Worm (Caenorhabditis elegans) whole organism, L4 larva: ENCODE data around the gene fbxa-2.

Source experiments
- D1046.2 ChIP-seq: fragments of 200-800 bp; sonication (Bioruptor generic); IDR thresholded peaks from 2 replicates; pipeline ENCODE4 v1.3.6; 2022; ENCODE audit warnings: missing genetic modification characterization, missing compliant biosample characterization
- F10B5.3 ChIP-seq: sonication (generic microtip); optimal IDR thresholded peaks from 2 replicates; lab custom pipeline; 2016; ENCODE audit warnings: mild to moderate bottlenecking, missing genetic modification characterization, missing compliant biosample characterization
- Y105C5A.15 ChIP-seq: fragments of 200-800 bp; sonication (Bioruptor generic); IDR thresholded peaks from 2 replicates; pipeline ENCODE4 v1.3.6; 2022; ENCODE audit warnings: missing genetic modification characterization, missing compliant biosample characterization
- aha-1 ChIP-seq: fragments of 150-350 bp; peaks from one replicate; lab custom pipeline; 2014; ENCODE audit warnings: missing biosample characterization, missing genetic modification characterization
- arid-1 ChIP-seq: fragments of 200-800 bp; sonication (Bioruptor generic); conservative IDR thresholded peaks from 2 replicates; pipeline ENCODE4 v1.3.6; 2022; ENCODE audit warnings: missing genetic modification reagents, missing genetic modification characterization, missing compliant biosample characterization
- ceh-20 ChIP-seq: fragments of 200-800 bp; sonication (Bioruptor generic); IDR thresholded peaks from 2 replicates; pipeline ENCODE4 v1.3.6; 2022; ENCODE audit warnings: missing genetic modification reagents, missing genetic modification characterization, missing compliant biosample characterization
- ceh-82 ChIP-seq: sonication (generic microtip); optimal IDR thresholded peaks from 2 replicates; lab custom pipeline; 2017; ENCODE audit warnings: missing biosample characterization, missing genetic modification characterization
- ctbp-1 ChIP-seq: fragments of 200-800 bp; sonication (Bioruptor generic); IDR thresholded peaks from 2 replicates; pipeline ENCODE4 v1.3.6; 2022; ENCODE audit warnings: missing genetic modification reagents, missing genetic modification characterization, missing compliant biosample characterization
- daf-19 ChIP-seq: fragments of 200-800 bp; sonication (Bioruptor generic); conservative IDR thresholded peaks from 2 replicates; pipeline ENCODE4 v1.3.6; 2022; ENCODE audit warnings: missing genetic modification characterization, missing compliant biosample characterization
- daf-8 ChIP-seq: fragments of 200-800 bp; sonication (Bioruptor generic); IDR thresholded peaks from 2 replicates; pipeline ENCODE4 v1.3.6; 2022; ENCODE audit warnings: missing genetic modification characterization, missing compliant biosample characterization
- dmd-9 ChIP-seq: fragments of 200-800 bp; sonication (Bioruptor generic); IDR thresholded peaks from 2 replicates; pipeline ENCODE4 v1.3.6; 2022; ENCODE audit warnings: missing genetic modification reagents, missing genetic modification characterization, missing compliant biosample characterization
- dve-1 ChIP-seq: sonication (generic microtip); optimal IDR thresholded peaks from 2 replicates; lab custom pipeline; 2017; ENCODE audit warnings: antibody characterized with exemption, mild to moderate bottlenecking, missing genetic modification characterization, missing compliant biosample characterization; ENCODE audit not compliant: insufficient read depth
- gei-8 ChIP-seq: fragments of 200-800 bp; sonication (Bioruptor generic); optimal IDR thresholded peaks from 2 replicates; lab custom pipeline; 2018; ENCODE audit warnings: mild to moderate bottlenecking, missing genetic modification characterization, missing compliant biosample characterization
- hlh-11 ChIP-seq: fragments of 200-800 bp; sonication (Bioruptor generic); optimal IDR thresholded peaks from 2 replicates; lab custom pipeline; 2018; ENCODE audit warnings: mild to moderate bottlenecking, missing genetic modification characterization, missing compliant biosample characterization
- hlh-30 ChIP-seq: sonication (generic microtip); optimal IDR thresholded peaks from 2 replicates; lab custom pipeline; 2017; ENCODE audit warnings: antibody characterized with exemption, mild to moderate bottlenecking, missing genetic modification characterization, missing compliant biosample characterization; ENCODE audit not compliant: insufficient read depth
- lim-7 ChIP-seq: fragments of 200-800 bp; sonication (Bioruptor generic); IDR thresholded peaks from 2 replicates; pipeline ENCODE4 v1.3.6; 2022; ENCODE audit warnings: missing genetic modification characterization, missing compliant biosample characterization
- lin-29 ChIP-seq: fragments of 200-800 bp; sonication (Bioruptor generic); IDR thresholded peaks from 2 replicates; pipeline ENCODE4 v1.3.6; 2022; ENCODE audit warnings: missing genetic modification reagents, missing genetic modification characterization, missing compliant biosample characterization
- lsy-2 ChIP-seq, 2 experiments: fragments of 150-350 bp in 1 of 2; sonication (generic microtip) in 1 of 2; optimal IDR thresholded peaks; 2 replicates each; lab custom pipeline; 2014 to 2017; ENCODE audit warnings: missing biosample characterization in 2 of 2, missing genetic modification characterization in 2 of 2
- madf-9 ChIP-seq: fragments of 200-800 bp; sonication (Bioruptor generic); conservative IDR thresholded peaks from 2 replicates; pipeline ENCODE4 v1.3.6; 2022; ENCODE audit warnings: missing genetic modification reagents, missing genetic modification characterization, missing compliant biosample characterization
- mdt-29 ChIP-seq: fragments of 200-800 bp; sonication (Bioruptor generic); IDR thresholded peaks from 2 replicates; pipeline ENCODE4 v1.3.6; 2022; ENCODE audit warnings: missing genetic modification reagents, missing genetic modification characterization, missing compliant biosample characterization
- mxl-3 ChIP-seq: fragments of 200-800 bp; sonication (Bioruptor generic); optimal IDR thresholded peaks from 2 replicates; lab custom pipeline; 2018; ENCODE audit warnings: mild to moderate bottlenecking, missing genetic modification characterization, missing compliant biosample characterization
- nhr-111 ChIP-seq: fragments of 200-800 bp; sonication (Bioruptor generic); optimal IDR thresholded peaks from 2 replicates; lab custom pipeline; 2018; ENCODE audit warnings: mild to moderate bottlenecking, missing genetic modification characterization, missing compliant biosample characterization
- nhr-25 ChIP-seq: sonication (generic microtip); optimal IDR thresholded peaks from 2 replicates; lab custom pipeline; 2017; ENCODE audit warnings: missing genetic modification characterization, mild to moderate bottlenecking, missing compliant biosample characterization, antibody characterized with exemption, moderate library complexity, borderline replicate concordance; ENCODE audit not compliant: insufficient read depth
- nhr-41 ChIP-seq: fragments of 200-800 bp; sonication (Bioruptor generic); IDR thresholded peaks from 2 replicates; pipeline ENCODE4 v1.3.6; 2022; ENCODE audit warnings: missing genetic modification reagents, missing genetic modification characterization, missing compliant biosample characterization
- nhr-42 ChIP-seq: fragments of 200-800 bp; sonication (Bioruptor generic); IDR thresholded peaks from 2 replicates; pipeline ENCODE4 v1.3.6; 2022; ENCODE audit warnings: missing genetic modification characterization, missing compliant biosample characterization
- nhr-6 ChIP-seq: fragments of 150-350 bp; optimal IDR thresholded peaks from 2 replicates; lab custom pipeline; 2014; ENCODE audit warnings: missing biosample characterization, missing genetic modification characterization
- nhr-76 ChIP-seq: fragments of 150-350 bp; optimal IDR thresholded peaks from 2 replicates; lab custom pipeline; 2014; ENCODE audit warnings: missing biosample characterization, missing genetic modification characterization
- rbr-2 ChIP-seq: sonication (generic microtip); optimal IDR thresholded peaks from 2 replicates; lab custom pipeline; 2016; ENCODE audit warnings: missing genotype, missing genetic modification characterization, missing compliant biosample characterization
- skn-1 ChIP-seq: fragments of 150-350 bp; optimal IDR thresholded peaks from 2 replicates; lab custom pipeline; 2014; ENCODE audit warnings: missing biosample characterization, missing genetic modification characterization
- snpc-1.2 ChIP-seq: fragments of 200-800 bp; sonication (Bioruptor generic); IDR thresholded peaks from 2 replicates; pipeline ENCODE4 v1.3.6; 2022; ENCODE audit warnings: missing genetic modification reagents, missing genetic modification characterization, missing compliant biosample characterization
- tag-97 ChIP-seq: fragments of 200-800 bp; sonication (Bioruptor generic); IDR thresholded peaks from 2 replicates; pipeline ENCODE4 v1.3.6; 2022; ENCODE audit warnings: missing genetic modification characterization, missing compliant biosample characterization
- unc-39 ChIP-seq: sonication (generic microtip); optimal IDR thresholded peaks from 2 replicates; lab custom pipeline; 2017; ENCODE audit warnings: missing biosample characterization, missing genetic modification characterization
- unc-62 ChIP-seq, 3 experiments: fragments of 150-350 bp in 1 of 3; sonication (generic microtip); optimal IDR thresholded peaks in 2 of 3; peaks in 1 of 3; 1 replicate in 1 of 3; 2 replicates in 2 of 3; lab custom pipeline; 2014 to 2017; ENCODE audit warnings: missing biosample characterization in 3 of 3, missing genetic modification characterization in 3 of 3, missing genetic modification reagents in 3 of 3, missing genotype in 1 of 3
- zfp-2 ChIP-seq: sonication (generic microtip); optimal IDR thresholded peaks from 2 replicates; lab custom pipeline; 2016; ENCODE audit warnings: mild to moderate bottlenecking, missing genetic modification characterization, missing compliant biosample characterization
- zip-11 ChIP-seq: fragments of 200-800 bp; sonication (Bioruptor generic); IDR thresholded peaks from 2 replicates; pipeline ENCODE4 v1.3.6; 2022; ENCODE audit warnings: missing genetic modification characterization, missing compliant biosample characterization
- zip-2 ChIP-seq: fragments of 150-350 bp; optimal IDR thresholded peaks from 2 replicates; lab custom pipeline; 2014; ENCODE audit warnings: missing biosample characterization, missing genetic modification characterization
- ztf-7 ChIP-seq: fragments of 150-350 bp; optimal IDR thresholded peaks from 2 replicates; lab custom pipeline; 2014; ENCODE audit warnings: missing biosample characterization, missing genetic modification characterization

fbxa-2 gene

ce11 chrV:16237223-16237622 lies 32.2 kb downstream of the fbxa-2 start, which contains the start of gene F21H7.5:
Gene F21H7.5 (plus strand): TSS chrV:16237523.
- TF ChIP-seq zip-11 (GFP tag; lab: Robert Waterston, UW) (no peak), arid-1 (no peak), nhr-41 (GFP tag; lab: Robert Waterston, UW) (no peak), daf-19 (no peak), nhr-76 (tag; lab: Kevin White, UChicago) (no peak), lsy-2 (tag; optimal IDR thresholded peaks at IDR 0.05; lab: Kevin White, UChicago) (no peak), ceh-20 (GFP tag; lab: Robert Waterston, UW) (no peak), snpc-1.2 (GFP tag; lab: Robert Waterston, UW) (no peak), madf-9 (GFP tag; lab: Robert Waterston, UW) (no peak), skn-1 (no peak), daf-8 (no peak), lin-29 (GFP tag; lab: Robert Waterston, UW) (no peak), gei-8 (GFP tag; lab: Kevin White, UChicago) (no peak), unc-62 (GFP tag; optimal IDR thresholded peaks at IDR 0.05 in 1 of 2; lab: Kevin White, UChicago) (no peak), unc-62 (tag; optimal IDR thresholded peaks at IDR 0.05; lab: Kevin White, UChicago) (no peak), F10B5.3 (tag; lab: Kevin White, UChicago) (no peak)

ce11 chrV:16235647-16236046 lies 33.8 kb downstream of the fbxa-2 start, which contains the start of gene srh-98:
Gene srh-98 (minus strand): TSS chrV:16235747.
- no peak for TF ChIP-seq nhr-111 (GFP tag; lab: Kevin White, UChicago)
- TF ChIP-seq ctbp-1 (GFP tag; lab: Robert Waterston, UW) = no peak
- TF ChIP-seq aha-1 (tag; lab: Kevin White, UChicago) = peak; percentile 65
- no peak for TF ChIP-seq dve-1

DNA sequence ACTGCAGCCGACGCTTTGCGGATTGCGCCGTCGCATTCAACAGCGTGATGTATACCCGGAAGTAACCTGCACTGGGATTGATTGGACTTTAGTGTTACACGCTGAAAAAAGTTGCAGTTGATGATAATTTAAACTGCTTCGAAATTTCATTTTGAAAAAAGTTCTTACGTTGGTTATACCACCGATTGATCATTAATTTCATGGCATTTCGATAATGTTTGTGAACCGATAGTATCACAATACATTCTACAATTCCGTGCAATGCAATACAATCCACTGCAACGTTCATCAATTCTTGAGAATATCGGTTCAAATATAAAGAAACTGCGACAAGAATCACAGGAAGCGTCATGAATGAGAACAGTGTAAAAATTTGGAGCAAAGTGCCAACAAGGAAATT lies 34.3 kb downstream of the fbxa-2 start, which contains the start of gene F21H7.3:
Gene F21H7.3, minus strand, starts transcription at position 101 of the 400 bp plus-strand sequence.
- no peak for TF ChIP-seq zfp-2 (tag; lab: Kevin White, UChicago)
- no peak for TF ChIP-seq mxl-3 (GFP tag; lab: Kevin White, UChicago)
- no peak for TF ChIP-seq rbr-2 (tag; lab: Kevin White, UChicago)
- TF ChIP-seq snpc-1.2 (GFP tag; lab: Robert Waterston, UW) = no peak
- no peak for TF ChIP-seq unc-62 (GFP tag; optimal IDR thresholded peaks at IDR 0.05 in 1 of 2; lab: Kevin White, UChicago)
- no peak for TF ChIP-seq unc-62 (tag; optimal IDR thresholded peaks at IDR 0.05; lab: Kevin White, UChicago)
- no peak for TF ChIP-seq F10B5.3 (tag; lab: Kevin White, UChicago)
- TF ChIP-seq aha-1 (tag; lab: Kevin White, UChicago) = no peak
- TF ChIP-seq Y105C5A.15 (GFP tag; lab: Robert Waterston, UW) = no peak
- no peak for TF ChIP-seq ztf-7 (tag; lab: Kevin White, UChicago)
- no peak for TF ChIP-seq mdt-29 (GFP tag; lab: Robert Waterston, UW)
- no peak for TF ChIP-seq ceh-82
- TF ChIP-seq, all 104 proteins: peak for 0

- TF ChIP-seq snpc-1.2 (GFP tag; lab: Robert Waterston, UW) (no peak), tag-97 (no peak), Y105C5A.15 (GFP tag; lab: Robert Waterston, UW) (no peak), daf-19 (no peak), hlh-30 (tag; lab: Kevin White, UChicago) (no peak), dmd-9 (no peak), nhr-25 (tag; lab: Kevin White, UChicago) (no peak), D1046.2 (GFP tag; lab: Robert Waterston, UW) (no peak), hlh-11 (tag; lab: Kevin White, UChicago) (no peak), arid-1 (no peak), zip-2 (tag; lab: Kevin White, UChicago) (no peak), daf-8 (no peak), unc-62 (GFP tag; optimal IDR thresholded peaks at IDR 0.05 in 1 of 2; lab: Kevin White, UChicago) (no peak), unc-62 (tag; optimal IDR thresholded peaks at IDR 0.05; lab: Kevin White, UChicago) (no peak), nhr-6 (tag; lab: Kevin White, UChicago) (no peak), nhr-42 (GFP tag; lab: Robert Waterston, UW) (no peak), unc-39 (no peak), lim-7 (GFP tag; lab: Robert Waterston, UW) (no peak)
- TF ChIP-seq, all 104 proteins: peak for 0
Measured at ce11 chrV:16233624-16234023, 35.8 kb downstream of the fbxa-2 start, which contains the start of gene clec-233. Gene clec-233 (plus strand): TSS chrV:16233924.
